Worm (Caenorhabditis elegans) whole organism, L2 larva: ENCODE results near the gene F55C9.6.

Experiments used
- R02D3.7 ChIP-seq: fragments of 150-350 bp; optimal IDR thresholded peaks from 2 replicates; lab custom pipeline; 2014; ENCODE audit warnings: missing biosample characterization, missing genetic modification characterization
- ZK546.5 ChIP-seq: sonication (generic microtip); optimal IDR thresholded peaks from 2 replicates; lab custom pipeline; 2017; ENCODE audit warnings: missing biosample characterization, missing genetic modification characterization
- ama-1 ChIP-seq: fragments of 150-350 bp; optimal IDR thresholded peaks from 2 replicates; lab custom pipeline; 2018; ENCODE audit warnings: inconsistent platforms
- ceh-16 ChIP-seq: fragments of 150-350 bp; optimal IDR thresholded peaks from 2 replicates; lab custom pipeline; 2014; ENCODE audit warnings: missing biosample characterization, missing genetic modification characterization
- crh-2 ChIP-seq: sonication (generic microtip); optimal IDR thresholded peaks from 2 replicates; lab custom pipeline; 2017; ENCODE audit warnings: missing biosample characterization, missing genetic modification characterization
- egl-27 ChIP-seq: sonication (generic microtip); optimal IDR thresholded peaks from 3 replicates; lab custom pipeline; 2017; ENCODE audit warnings: missing biosample characterization, missing genetic modification reagents, missing genetic modification characterization
- elt-1 ChIP-seq: fragments of 150-350 bp; optimal IDR thresholded peaks from 2 replicates; lab custom pipeline; 2014; ENCODE audit warnings: missing biosample characterization, missing genetic modification characterization
- fos-1 ChIP-seq: fragments of 150-350 bp; optimal IDR thresholded peaks from 2 replicates; lab custom pipeline; 2014; ENCODE audit warnings: missing biosample characterization, missing genetic modification characterization
- lin-13 ChIP-seq: fragments of 150-350 bp; optimal IDR thresholded peaks from 2 replicates; lab custom pipeline; 2014; ENCODE audit warnings: missing biosample characterization, missing genetic modification reagents, missing genetic modification characterization
- nhr-237 ChIP-seq: fragments of 150-350 bp; optimal IDR thresholded peaks from 2 replicates; lab custom pipeline; 2014; ENCODE audit warnings: missing biosample characterization, missing genetic modification characterization
- nhr-25 ChIP-seq: fragments of 150-350 bp; sonication (generic microtip); optimal IDR thresholded peaks from 3 replicates; lab custom pipeline; 2014; ENCODE audit warnings: missing biosample characterization, missing genetic modification characterization
- snpc-4 ChIP-seq: fragments of 150-350 bp; optimal IDR thresholded peaks from 2 replicates; lab custom pipeline; 2014; ENCODE audit warnings: missing biosample characterization, missing genetic modification characterization
- unc-62 ChIP-seq: fragments of 150-350 bp; optimal IDR thresholded peaks from 2 replicates; lab custom pipeline; 2014; ENCODE audit warnings: missing biosample characterization, missing genetic modification reagents, missing genetic modification characterization
- zag-1 ChIP-seq: fragments of 150-350 bp; optimal IDR thresholded peaks from 2 replicates; lab custom pipeline; 2014; ENCODE audit warnings: missing biosample characterization, missing genetic modification characterization

DNA sequence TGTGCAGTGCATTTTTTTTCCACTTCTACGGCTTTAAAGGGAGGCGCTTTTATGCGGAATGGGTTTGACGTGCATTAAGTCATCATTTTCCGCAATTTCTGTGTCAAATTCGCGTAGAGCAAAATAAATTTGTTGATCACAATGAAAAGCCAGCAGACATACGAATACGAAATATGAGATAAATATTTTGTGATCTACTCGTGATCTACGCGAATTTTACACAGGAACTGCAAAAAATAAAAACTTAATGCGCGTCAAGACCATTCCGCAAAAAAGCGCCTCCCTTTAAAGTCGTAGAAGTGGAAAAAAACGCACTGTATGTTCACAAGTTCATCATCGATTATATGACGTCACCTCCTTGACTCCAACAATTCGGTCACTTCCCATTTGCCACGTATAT lies 14.8 kb upstream of the F55C9.6 start, which contains the start of gene C43D7.8:
- TF ChIP-seq nhr-237: no peak
- no peak for TF ChIP-seq nhr-25 (tag; lab: Kevin White, UChicago)
- TF ChIP-seq zag-1 (tag; lab: Kevin White, UChicago): no peak
- no peak for TF ChIP-seq ZK546.5 (tag; lab: Kevin White, UChicago)
- no peak for TF ChIP-seq ceh-16 (tag; lab: Kevin White, UChicago)
- TF ChIP-seq egl-27 (tag; lab: Kevin White, UChicago): no peak
- no peak for TF ChIP-seq elt-1 (tag; lab: Kevin White, UChicago)
- no peak for TF ChIP-seq R02D3.7 (tag; lab: Kevin White, UChicago)
- TF ChIP-seq unc-62 (GFP tag; lab: Kevin White, UChicago): no peak
- TF ChIP-seq ama-1 (lab: Kevin White, UChicago): no peak
- no peak for TF ChIP-seq lin-13
- TF ChIP-seq fos-1: no peak
- no peak for TF ChIP-seq snpc-4 (tag; lab: Kevin White, UChicago)
- no peak for TF ChIP-seq crh-2 (tag; lab: Kevin White, UChicago)
